Fruit fly (Drosophila melanogaster) whole organism, embryonic: ENCODE results near the gene hale.

Experiments
- CG11723 ChIP-seq: fragments of 200-800 bp; sonication (Bioruptor generic); optimal IDR thresholded peaks from 2 replicates; lab custom pipeline; 2017; ENCODE audit warnings: missing biosample characterization, mild to moderate bottlenecking, missing genetic modification characterization
- CG1233 ChIP-seq: fragments of 200-800 bp; sonication (Bioruptor generic); optimal IDR thresholded peaks from 4 replicates; lab custom pipeline; 2018; ENCODE audit warnings: missing biosample characterization, mild to moderate bottlenecking, missing genetic modification characterization
- CG12744 ChIP-seq: fragments of 200-800 bp; sonication (Bioruptor generic); optimal IDR thresholded peaks from 2 replicates; lab custom pipeline; 2016; ENCODE audit warnings: missing biosample characterization, missing genetic modification characterization
- CG13123 ChIP-seq: fragments of 200-800 bp; sonication (Bioruptor generic); optimal IDR thresholded peaks from 2 replicates; lab custom pipeline; 2016; ENCODE audit warnings: missing biosample characterization, missing genetic modification characterization
- CG14050 ChIP-seq: fragments of 200-800 bp; sonication (Bioruptor generic); IDR thresholded peaks from 3 replicates; pipeline ENCODE4 v1.3.6; 2022; ENCODE audit warnings: missing biosample characterization, missing genetic modification characterization
- CG17361 ChIP-seq: fragments of 200-800 bp; sonication (Bioruptor generic); IDR thresholded peaks from 3 replicates; pipeline ENCODE4 v1.3.6; 2022; ENCODE audit warnings: missing biosample characterization, missing genetic modification characterization
- CG30403 ChIP-seq: fragments of 200-800 bp; sonication (Bioruptor generic); optimal IDR thresholded peaks from 3 replicates; lab custom pipeline; 2016; ENCODE audit warnings: missing biosample characterization, missing genetic modification characterization
- CG3726 ChIP-seq: fragments of 200-800 bp; sonication (Bioruptor generic); IDR thresholded peaks from 3 replicates; pipeline ENCODE4, ENCODE4 v1.3.6; 2022; ENCODE audit warnings: missing biosample characterization, missing genetic modification characterization
- CG42726 ChIP-seq: fragments of 200-800 bp; sonication (Bioruptor generic); IDR thresholded peaks from 2 replicates; pipeline ENCODE4 v1.3.6; 2022; ENCODE audit warnings: missing biosample characterization, missing genetic modification characterization; ENCODE audit not compliant: partially characterized antibody
- CG4820 ChIP-seq: fragments of 200-800 bp; sonication (Bioruptor generic); optimal IDR thresholded peaks from 3 replicates; lab custom pipeline; 2016; ENCODE audit warnings: missing biosample characterization, missing genetic modification characterization
- CG6175 ChIP-seq: fragments of 200-800 bp; sonication (Bioruptor generic); IDR thresholded peaks from 3 replicates; pipeline ENCODE4 v1.3.6; 2022; ENCODE audit warnings: missing biosample characterization, missing genetic modification characterization
- CG6791 ChIP-seq: fragments of 200-800 bp; sonication (Bioruptor generic); IDR thresholded peaks from 3 replicates; pipeline ENCODE4 v1.3.6; 2022; ENCODE audit warnings: missing biosample characterization, missing genetic modification characterization; ENCODE audit not compliant: partially characterized antibody
- CG7786 ChIP-seq: fragments of 200-800 bp; sonication (Bioruptor generic); optimal IDR thresholded peaks from 2 replicates; lab custom pipeline; 2016; ENCODE audit warnings: missing biosample characterization, missing genetic modification characterization
- CG8290 ChIP-seq, 3 experiments: fragments of 200-800 bp; sonication (Bioruptor generic); optimal IDR thresholded peaks; 2 replicates each; lab custom pipeline; 2016 to 2019; ENCODE audit warnings: missing biosample characterization in 3 of 3, missing genetic modification characterization in 3 of 3, mild to moderate bottlenecking in 2 of 3, moderate library complexity in 1 of 3
- CG8765 ChIP-seq: fragments of 200-800 bp; sonication (Bioruptor generic); IDR thresholded peaks from 2 replicates; pipeline ENCODE4 v1.3.6; 2022; ENCODE audit warnings: missing biosample characterization, missing genetic modification characterization
- CG8924 ChIP-seq: fragments of 200-800 bp; optimal IDR thresholded peaks from 3 replicates; lab custom pipeline; 2019; ENCODE audit warnings: missing biosample characterization, mild to moderate bottlenecking, missing genetic modification characterization, moderate library complexity
- D19A ChIP-seq: fragments of 200-800 bp; optimal IDR thresholded peaks from 3 replicates; lab custom pipeline; 2019; ENCODE audit warnings: missing biosample characterization, mild to moderate bottlenecking, missing genetic modification characterization, moderate library complexity
- Deaf1 ChIP-seq: fragments of 200-800 bp; optimal IDR thresholded peaks from 3 replicates; lab custom pipeline; 2019; ENCODE audit warnings: missing biosample characterization, mild to moderate bottlenecking, missing genetic modification characterization, moderate library complexity
- Hmr ChIP-seq: fragments of 200-800 bp; sonication (Bioruptor generic); optimal IDR thresholded peaks from 3 replicates; lab custom pipeline; 2017; ENCODE audit warnings: mild to moderate bottlenecking, missing biosample characterization, missing genetic modification reagents, missing genetic modification characterization
- Jarid2 ChIP-seq: fragments of 200-800 bp; sonication (Bioruptor generic); optimal IDR thresholded peaks from 3 replicates; lab custom pipeline; 2017; ENCODE audit warnings: mild to moderate bottlenecking, missing biosample characterization, missing genetic modification reagents, missing genetic modification characterization
- NC2α ChIP-seq: fragments of 200-800 bp; sonication (Bioruptor generic); optimal IDR thresholded peaks from 2 replicates; lab custom pipeline; 2016; ENCODE audit warnings: missing biosample characterization, missing genetic modification characterization
- Opbp ChIP-seq: fragments of 200-800 bp; sonication (Bioruptor generic); IDR thresholded peaks from 3 replicates; pipeline ENCODE4 v1.3.6; 2022; ENCODE audit warnings: missing biosample characterization, missing genetic modification characterization; ENCODE audit not compliant: partially characterized antibody
- Poxn ChIP-seq: fragments of 200-800 bp; sonication (Bioruptor generic); IDR thresholded peaks from 2 replicates; pipeline ENCODE4 v1.3.6; 2022; ENCODE audit warnings: missing biosample characterization, missing genetic modification characterization
- Rx ChIP-seq: fragments of 200-800 bp; sonication (Bioruptor generic); IDR thresholded peaks from 2 replicates; pipeline ENCODE4 v1.3.6; 2022; ENCODE audit warnings: missing biosample characterization, missing genetic modification characterization
- Sox102F ChIP-seq: fragments of 200-800 bp; sonication (Bioruptor generic); optimal IDR thresholded peaks from 2 replicates; lab custom pipeline; 2018; ENCODE audit warnings: missing biosample characterization, mild to moderate bottlenecking, missing genetic modification characterization, moderate library complexity
- Sry-δ ChIP-seq: fragments of 200-800 bp; sonication (Bioruptor generic); optimal IDR thresholded peaks from 2 replicates; lab custom pipeline; 2016; ENCODE audit warnings: missing biosample characterization, missing genetic modification characterization
- YL-1 ChIP-seq: fragments of 200-800 bp; sonication (Bioruptor generic); optimal IDR thresholded peaks from 3 replicates; lab custom pipeline; 2017; ENCODE audit warnings: missing biosample characterization, mild to moderate bottlenecking, missing genetic modification characterization
- ab ChIP-seq: fragments of 200-800 bp; sonication (Bioruptor generic); optimal IDR thresholded peaks from 2 replicates; lab custom pipeline; 2016; ENCODE audit warnings: missing biosample characterization, missing genetic modification characterization
- ap ChIP-seq: fragments of 200-800 bp; sonication (Bioruptor generic); IDR thresholded peaks from 2 replicates; pipeline ENCODE4 v1.3.6; 2022; ENCODE audit warnings: missing biosample characterization, missing genetic modification characterization
- ase ChIP-seq: fragments of 200-800 bp; sonication (Bioruptor generic); IDR thresholded peaks from 3 replicates; pipeline ENCODE4 v1.3.6; 2022; ENCODE audit warnings: missing biosample characterization, missing genetic modification characterization
- az2 ChIP-seq: fragments of 200-800 bp; sonication (Bioruptor generic); optimal IDR thresholded peaks from 3 replicates; lab custom pipeline; 2016; ENCODE audit warnings: missing biosample characterization, missing genetic modification characterization
- chif ChIP-seq, 2 experiments: fragments of 200-800 bp; sonication (Bioruptor generic); optimal IDR thresholded peaks; 3 replicates each; lab custom pipeline; 2016; ENCODE audit warnings: missing biosample characterization in 2 of 2, missing genetic modification characterization in 2 of 2
- corto ChIP-seq: fragments of 200-800 bp; sonication (Bioruptor generic); optimal IDR thresholded peaks from 2 replicates; lab custom pipeline; 2016; ENCODE audit warnings: missing biosample characterization, mild to moderate bottlenecking, missing genetic modification characterization, moderate library complexity
- dmrt11E ChIP-seq: fragments of 200-800 bp; sonication (Bioruptor generic); optimal IDR thresholded peaks from 3 replicates; lab custom pipeline; 2018; ENCODE audit warnings: missing biosample characterization, mild to moderate bottlenecking, missing genetic modification characterization, moderate library complexity
- dpn ChIP-seq, 2 experiments: fragments of 200-800 bp; sonication (Bioruptor generic); optimal IDR thresholded peaks; 3 replicates each; lab custom pipeline; 2016; ENCODE audit warnings: missing biosample characterization in 2 of 2, missing genetic modification characterization in 2 of 2
- ewg ChIP-seq: fragments of 200-800 bp; sonication (Bioruptor generic); optimal IDR thresholded peaks from 3 replicates; lab custom pipeline; 2017; ENCODE audit warnings: mild to moderate bottlenecking, missing biosample characterization, missing genetic modification reagents, missing genetic modification characterization
- gro ChIP-seq: fragments of 200-800 bp; sonication (Bioruptor generic); optimal IDR thresholded peaks from 2 replicates; lab custom pipeline; 2016; ENCODE audit warnings: missing biosample characterization, missing genetic modification characterization
- ham ChIP-seq: fragments of 200-800 bp; sonication (Bioruptor generic); IDR thresholded peaks from 2 replicates; pipeline ENCODE4 v1.3.6; 2022; ENCODE audit warnings: missing biosample characterization, missing genetic modification characterization
- ken ChIP-seq: fragments of 200-800 bp; sonication (Bioruptor generic); IDR thresholded peaks from 3 replicates; pipeline ENCODE4 v1.3.6; 2022; ENCODE audit warnings: missing biosample characterization, missing genetic modification characterization
- luna ChIP-seq: fragments of 200-800 bp; sonication (Bioruptor generic); optimal IDR thresholded peaks from 2 replicates; lab custom pipeline; 2016; ENCODE audit warnings: missing biosample characterization, missing genetic modification characterization
- oc ChIP-seq: fragments of 200-800 bp; sonication (Bioruptor generic); optimal IDR thresholded peaks from 2 replicates; lab custom pipeline; 2018; ENCODE audit warnings: missing biosample characterization, mild to moderate bottlenecking, missing genetic modification characterization, moderate library complexity
- prd ChIP-seq, 3 experiments: fragments of >200 bp in 2 of 3; fragments of 200-800 bp in 1 of 3; sonication (Bioruptor generic) in 1 of 3; optimal IDR thresholded peaks in 2 of 3; IDR thresholded peaks in 1 of 3; 2 replicates in 2 of 3; 3 replicates in 1 of 3; pipeline versions ENCODE4 v1.3.6 to Lab custom; 2017 to 2022; ENCODE audit warnings: missing biosample characterization in 1 of 3, missing genetic modification characterization in 1 of 3
- sim ChIP-seq: fragments of 200-800 bp; sonication (Bioruptor generic); IDR thresholded peaks from 2 replicates; pipeline ENCODE4 v1.3.6; 2022; ENCODE audit warnings: missing biosample characterization, missing genetic modification characterization
- sima ChIP-seq: fragments of 200-800 bp; sonication (Bioruptor generic); optimal IDR thresholded peaks from 2 replicates; lab custom pipeline; 2016; ENCODE audit warnings: missing biosample characterization, missing genetic modification characterization
- slou ChIP-seq: fragments of 200-800 bp; sonication (Bioruptor generic); optimal IDR thresholded peaks from 3 replicates; lab custom pipeline; 2016; ENCODE audit warnings: missing biosample characterization, missing genetic modification characterization
- unc-4 ChIP-seq: fragments of 200-800 bp; sonication (Bioruptor generic); IDR thresholded peaks from 2 replicates; pipeline ENCODE4 v1.3.6; 2022; ENCODE audit warnings: missing biosample characterization, missing genetic modification characterization; ENCODE audit not compliant: partially characterized antibody
- wor ChIP-seq: fragments of 200-800 bp; sonication (Bioruptor generic); IDR thresholded peaks from 2 replicates; pipeline ENCODE4 v1.3.6; 2022; ENCODE audit warnings: missing biosample characterization, missing genetic modification characterization
- zen2 ChIP-seq: fragments of 200-800 bp; sonication (Bioruptor generic); IDR thresholded peaks from 3 replicates; pipeline ENCODE4 v1.3.6; 2022; ENCODE audit warnings: missing biosample characterization, missing genetic modification characterization; ENCODE audit not compliant: partially characterized antibody

The hale gene

dm6 chr3L:20002482-20003234, 17.0 kb upstream of the hale start, which contains the start of gene CG7668 (continued):
- TF ChIP-seq sima (GFP tag; lab: Kevin White, UChicago) = peak; percentile 23
- peak; percentile 94 for TF ChIP-seq CG8924
- peak; percentile 86 for TF ChIP-seq CG4820 (GFP tag; lab: Kevin White, UChicago)
- peak; percentile 91 for TF ChIP-seq az2
- peak; percentile 56 for TF ChIP-seq Sry-δ (GFP tag; lab: Kevin White, UChicago)
- TF ChIP-seq CG13123 (GFP tag; lab: Kevin White, UChicago) = peak; percentile 81
- peak; percentile 86 for TF ChIP-seq CG8765 (GFP tag; lab: Robert Waterston, UW)
- TF ChIP-seq ken (GFP tag; lab: Robert Waterston, UW) = peak; percentile 91; the same call in 2 of the 3 replicates
- peak; percentile 84 for TF ChIP-seq CG12744
- peak; percentile 69 for TF ChIP-seq D19A
- TF ChIP-seq ase (GFP tag; lab: Robert Waterston, UW) = peak; percentile 77; the same call in 1 of the 3 replicates
- peak; percentile 25 for TF ChIP-seq Jarid2 (GFP tag; lab: Kevin White, UChicago)
- peak; percentile 93 for TF ChIP-seq Sox102F (GFP tag; lab: Kevin White, UChicago)
- peak; percentile 62; the same call in 2 of the 3 replicates for TF ChIP-seq CG6175 (GFP tag; lab: Robert Waterston, UW)
- TF ChIP-seq wor = peak; percentile 59
- peak; percentile 89 for TF ChIP-seq CG14050 (GFP tag; lab: Robert Waterston, UW)
- TF ChIP-seq Opbp (GFP tag; lab: Robert Waterston, UW) = no peak
- peak; percentile 85 for TF ChIP-seq CG8290 (GFP tag; optimal IDR thresholded peaks at IDR 0.05; lab: Kevin White, UChicago)
- TF ChIP-seq CG8290 (tag; optimal IDR thresholded peaks at IDR 0.05; lab: Kevin White, UChicago) = peak in 1 of 2 experiments; percentile 90
- TF ChIP-seq Deaf1 (tag; lab: Kevin White, UChicago) = peak; percentile 66
- TF ChIP-seq Hmr = peak; percentile 94
- peak; percentile 80 for TF ChIP-seq CG7786 (GFP tag; lab: Kevin White, UChicago)
- TF ChIP-seq dpn (GFP tag; optimal IDR thresholded peaks at IDR 0.05; lab: Kevin White, UChicago) = peak; percentile 89 to 93
- TF ChIP-seq prd (optimal IDR thresholded peaks at IDR 0.05; lab: Kevin White, UChicago) = no peak
- peak; percentile 92 for TF ChIP-seq prd (GFP tag; IDR thresholded peaks at IDR 0.05; lab: Robert Waterston, UW)
- peak; percentile 75 for TF ChIP-seq ewg
- no peak for TF ChIP-seq zen2 (GFP tag; lab: Robert Waterston, UW)
- TF ChIP-seq CG6791 = no peak
- TF ChIP-seq unc-4 = no peak
- peak; percentile 79 for TF ChIP-seq NC2α (GFP tag; lab: Kevin White, UChicago)
- TF ChIP-seq oc (tag; lab: Kevin White, UChicago) = peak; percentile 92
- peak; percentile 90 for TF ChIP-seq CG17361 (GFP tag; lab: Robert Waterston, UW)
- peak; percentile 89 for TF ChIP-seq Rx (GFP tag; lab: Robert Waterston, UW)
- no peak for TF ChIP-seq CG42726 (GFP tag; lab: Robert Waterston, UW)
- peak; percentile 88 for TF ChIP-seq gro (GFP tag; lab: Kevin White, UChicago)
- peak; percentile 52 for TF ChIP-seq corto (GFP tag; lab: Kevin White, UChicago)
- peak; percentile 86 for TF ChIP-seq YL-1 (GFP tag; lab: Kevin White, UChicago)
- peak; percentile 74 for TF ChIP-seq CG11723 (GFP tag; lab: Kevin White, UChicago)
- no peak for TF ChIP-seq ham (GFP tag; lab: Robert Waterston, UW)
- TF ChIP-seq chif (GFP tag; optimal IDR thresholded peaks at IDR 0.05; lab: Kevin White, UChicago) = peak; percentile 71 to 91
- peak; percentile 92 for TF ChIP-seq dmrt11E (tag; lab: Kevin White, UChicago)
- peak; percentile 61 for TF ChIP-seq luna
- TF ChIP-seq CG1233 (GFP tag; lab: Kevin White, UChicago) = peak; percentile 87
- TF ChIP-seq Poxn (GFP tag; lab: Robert Waterston, UW) = no peak; the same call in 1 of the 2 replicates
- TF ChIP-seq sim (GFP tag; lab: Robert Waterston, UW) = peak; percentile 90
- TF ChIP-seq CG30403 (GFP tag; lab: Kevin White, UChicago) = peak; percentile 90
- TF ChIP-seq CG3726 (GFP tag; lab: Robert Waterston, UW) = no peak
- TF ChIP-seq ab = peak; percentile 11
- peak; percentile 69 for TF ChIP-seq slou (GFP tag; lab: Kevin White, UChicago)
- peak; percentile 86 for TF ChIP-seq ap
